Fruit fly (Drosophila melanogaster) whole organism, embryonic: Measurements from ENCODE around the gene CG42258.

Experiments
- Antp ChIP-seq: fragments of 200-800 bp; sonication (Bioruptor generic); optimal IDR thresholded peaks from 3 replicates; lab custom pipeline; 2016; ENCODE audit warnings: missing biosample characterization, missing genetic modification characterization
- Atf3 ChIP-seq: fragments of 200-800 bp; sonication (Bioruptor generic); optimal IDR thresholded peaks from 3 replicates; lab custom pipeline; 2016; ENCODE audit warnings: missing biosample characterization, missing genetic modification characterization
- Bgb ChIP-seq: fragments of 200-800 bp; sonication (Bioruptor generic); IDR thresholded peaks from 2 replicates; pipeline ENCODE4 v1.3.6; 2022; ENCODE audit warnings: missing biosample characterization, missing genetic modification characterization; ENCODE audit not compliant: partially characterized antibody
- CG10431 ChIP-seq: fragments of 200-800 bp; sonication (Bioruptor generic); optimal IDR thresholded peaks from 3 replicates; lab custom pipeline; 2018; ENCODE audit warnings: missing biosample characterization, mild to moderate bottlenecking, missing genetic modification characterization
- CG10654 ChIP-seq: fragments of 200-800 bp; sonication (Bioruptor generic); optimal IDR thresholded peaks from 2 replicates; lab custom pipeline; 2016; ENCODE audit warnings: missing biosample characterization, missing genetic modification characterization
- CG11247 ChIP-seq: fragments of 200-800 bp; sonication (Bioruptor generic); IDR thresholded peaks from 2 replicates; pipeline ENCODE4 v1.3.6; 2022; ENCODE audit warnings: missing biosample characterization, missing genetic modification characterization
- CG13894 ChIP-seq: fragments of 200-800 bp; sonication (Bioruptor generic); optimal IDR thresholded peaks from 3 replicates; lab custom pipeline; 2018; ENCODE audit warnings: missing biosample characterization, mild to moderate bottlenecking, missing genetic modification characterization, moderate library complexity
- CG18599 ChIP-seq: fragments of 200-800 bp; sonication (Bioruptor generic); optimal IDR thresholded peaks from 3 replicates; lab custom pipeline; 2017; ENCODE audit warnings: missing biosample characterization, missing genetic modification characterization, mild to moderate bottlenecking, moderate library complexity, missing genetic modification reagents
- CG18764 ChIP-seq: fragments of 200-800 bp; sonication (Bioruptor generic); optimal IDR thresholded peaks from 3 replicates; lab custom pipeline; 2016; ENCODE audit warnings: missing biosample characterization, missing genetic modification characterization
- CG2678 ChIP-seq: fragments of 200-800 bp; sonication (Bioruptor generic); optimal IDR thresholded peaks from 3 replicates; lab custom pipeline; 2019; ENCODE audit warnings: missing biosample characterization, mild to moderate bottlenecking, missing genetic modification characterization, moderate library complexity
- CG31365 ChIP-seq: fragments of 200-800 bp; sonication (Bioruptor generic); optimal IDR thresholded peaks from 2 replicates; lab custom pipeline; 2018; ENCODE audit warnings: missing biosample characterization, mild to moderate bottlenecking, missing genetic modification characterization
- CG32772 ChIP-seq: fragments of 200-800 bp; sonication (Bioruptor generic); IDR thresholded peaks from 2 replicates; pipeline ENCODE4 v1.3.6; 2022; ENCODE audit warnings: missing biosample characterization, missing genetic modification characterization
- CG6175 ChIP-seq: fragments of 200-800 bp; sonication (Bioruptor generic); IDR thresholded peaks from 3 replicates; pipeline ENCODE4 v1.3.6; 2022; ENCODE audit warnings: missing biosample characterization, missing genetic modification characterization
- CG6683 ChIP-seq: fragments of 200-800 bp; sonication (Bioruptor generic); optimal IDR thresholded peaks from 2 replicates; lab custom pipeline; 2017; ENCODE audit warnings: missing biosample characterization, mild to moderate bottlenecking, missing genetic modification characterization, missing genetic modification reagents
- CG6854 ChIP-seq: fragments of 200-800 bp; sonication (Bioruptor generic); optimal IDR thresholded peaks from 3 replicates; lab custom pipeline; 2017; ENCODE audit warnings: missing biosample characterization, mild to moderate bottlenecking, missing genetic modification characterization
- CG7271 ChIP-seq: fragments of 200-800 bp; sonication (Bioruptor generic); optimal IDR thresholded peaks from 2 replicates; lab custom pipeline; 2018; ENCODE audit warnings: missing biosample characterization, mild to moderate bottlenecking, missing genetic modification characterization, moderate library complexity
- CG8089 ChIP-seq: fragments of 200-800 bp; sonication (Bioruptor generic); optimal IDR thresholded peaks from 3 replicates; lab custom pipeline; 2016; ENCODE audit warnings: missing biosample characterization, missing genetic modification characterization
- CG8388 ChIP-seq: fragments of 200-800 bp; sonication (Bioruptor generic); optimal IDR thresholded peaks from 2 replicates; lab custom pipeline; 2019; ENCODE audit warnings: missing biosample characterization, mild to moderate bottlenecking, missing genetic modification characterization, moderate library complexity
- CG8765 ChIP-seq: fragments of 200-800 bp; sonication (Bioruptor generic); IDR thresholded peaks from 2 replicates; pipeline ENCODE4 v1.3.6; 2022; ENCODE audit warnings: missing biosample characterization, missing genetic modification characterization
- CkIIα-i1 ChIP-seq: fragments of 200-800 bp; sonication (Bioruptor generic); IDR thresholded peaks from 2 replicates; pipeline ENCODE4 v1.3.6; 2022; ENCODE audit warnings: missing biosample characterization, missing genetic modification characterization
- D19A ChIP-seq: fragments of 200-800 bp; optimal IDR thresholded peaks from 3 replicates; lab custom pipeline; 2019; ENCODE audit warnings: missing biosample characterization, mild to moderate bottlenecking, missing genetic modification characterization, moderate library complexity
- Dref ChIP-seq: fragments of 200-800 bp; sonication (Bioruptor generic); IDR thresholded peaks from 2 replicates; pipeline ENCODE4 v1.3.6; 2022; ENCODE audit warnings: missing biosample characterization, missing genetic modification characterization
- Ets97D ChIP-seq: fragments of 200-800 bp; sonication (Bioruptor generic); optimal IDR thresholded peaks from 3 replicates; lab custom pipeline; 2016; ENCODE audit warnings: missing biosample characterization, missing genetic modification characterization
- Gug ChIP-seq: fragments of 200-800 bp; sonication (Bioruptor generic); IDR thresholded peaks from 4 replicates; pipeline ENCODE4 v1.3.6; 2022; ENCODE audit warnings: missing biosample characterization, missing genetic modification characterization
- Hmx ChIP-seq: fragments of 200-800 bp; sonication (Bioruptor generic); optimal IDR thresholded peaks from 2 replicates; lab custom pipeline; 2016; ENCODE audit warnings: missing biosample characterization, missing genetic modification characterization
- Hr3 ChIP-seq: fragments of 200-800 bp; sonication (Bioruptor generic); optimal IDR thresholded peaks from 3 replicates; lab custom pipeline; 2016; ENCODE audit warnings: missing biosample characterization, missing genetic modification characterization
- Mad ChIP-seq: fragments of 200-800 bp; sonication (Bioruptor generic); optimal IDR thresholded peaks from 2 replicates; lab custom pipeline; 2016; ENCODE audit warnings: missing biosample characterization, missing genetic modification characterization
- Max ChIP-seq: fragments of 200-800 bp; sonication (Bioruptor generic); optimal IDR thresholded peaks from 2 replicates; lab custom pipeline; 2016; ENCODE audit warnings: missing biosample characterization, mild to moderate bottlenecking, missing genetic modification characterization
- Myb ChIP-seq: fragments of 200-800 bp; sonication (Bioruptor generic); optimal IDR thresholded peaks from 2 replicates; lab custom pipeline; 2016; ENCODE audit warnings: missing biosample characterization, missing genetic modification characterization
- Rfx ChIP-seq: fragments of 200-800 bp; sonication (Bioruptor generic); IDR thresholded peaks from 2 replicates; pipeline ENCODE4 v1.3.6; 2022; ENCODE audit warnings: missing biosample characterization, missing genetic modification characterization
- Taf1 ChIP-seq: fragments of 200-800 bp; sonication (Bioruptor generic); IDR thresholded peaks from 2 replicates; pipeline ENCODE4 v1.3.6; 2022; ENCODE audit warnings: missing biosample characterization, missing genetic modification characterization
- aop ChIP-seq: fragments of 200-800 bp; sonication (Bioruptor generic); IDR thresholded peaks from 2 replicates; pipeline ENCODE4 v1.3.6; 2022; ENCODE audit warnings: missing biosample characterization, missing genetic modification characterization
- bbx ChIP-seq: fragments of 200-800 bp; sonication (Bioruptor generic); IDR thresholded peaks from 2 replicates; pipeline ENCODE4 v1.3.6; 2022; ENCODE audit warnings: missing biosample characterization, missing genetic modification characterization; ENCODE audit not compliant: partially characterized antibody
- chif ChIP-seq, 2 experiments: fragments of 200-800 bp; sonication (Bioruptor generic); optimal IDR thresholded peaks; 3 replicates each; lab custom pipeline; 2016; ENCODE audit warnings: missing biosample characterization in 2 of 2, missing genetic modification characterization in 2 of 2
- chm ChIP-seq: fragments of 200-800 bp; sonication (Bioruptor generic); IDR thresholded peaks from 2 replicates; pipeline ENCODE4 v1.3.6; 2022; ENCODE audit warnings: missing biosample characterization, missing genetic modification characterization
- chn ChIP-seq: fragments of 200-800 bp; sonication (Bioruptor generic); optimal IDR thresholded peaks from 2 replicates; lab custom pipeline; 2016; ENCODE audit warnings: missing biosample characterization, missing genetic modification characterization
- dati ChIP-seq: fragments of 200-800 bp; sonication (Bioruptor generic); IDR thresholded peaks from 2 replicates; pipeline ENCODE4 v1.3.6; 2022; ENCODE audit warnings: missing biosample characterization, missing genetic modification characterization
- dpn ChIP-seq, 2 experiments: fragments of 200-800 bp; sonication (Bioruptor generic); optimal IDR thresholded peaks; 3 replicates each; lab custom pipeline; 2016; ENCODE audit warnings: missing biosample characterization in 2 of 2, missing genetic modification characterization in 2 of 2
- fd96Cb ChIP-seq: fragments of 200-800 bp; sonication (Bioruptor generic); optimal IDR thresholded peaks from 2 replicates; lab custom pipeline; 2018; ENCODE audit warnings: missing biosample characterization, mild to moderate bottlenecking, missing genetic modification characterization, moderate library complexity
- h ChIP-seq: fragments of >200 bp; optimal IDR thresholded peaks from 2 replicates; lab custom pipeline; 2017
- hb ChIP-seq: fragments of 200-800 bp; sonication (Bioruptor generic); IDR thresholded peaks from 3 replicates; pipeline ENCODE4 v1.3.6; 2022; ENCODE audit warnings: missing biosample characterization, missing genetic modification characterization; ENCODE audit not compliant: partially characterized antibody
- hbn ChIP-seq: fragments of 200-800 bp; sonication (Bioruptor generic); IDR thresholded peaks from 2 replicates; pipeline ENCODE4 v1.3.6; 2022; ENCODE audit warnings: missing biosample characterization, missing genetic modification characterization; ENCODE audit not compliant: partially characterized antibody
- lab ChIP-seq: fragments of 200-800 bp; sonication (Bioruptor generic); optimal IDR thresholded peaks from 3 replicates; lab custom pipeline; 2017; ENCODE audit warnings: missing biosample characterization, missing genetic modification characterization, mild to moderate bottlenecking, moderate library complexity, missing genetic modification reagents
- nmo ChIP-seq: fragments of 200-800 bp; sonication (Bioruptor generic); optimal IDR thresholded peaks from 2 replicates; lab custom pipeline; 2018; ENCODE audit warnings: missing biosample characterization, mild to moderate bottlenecking, missing genetic modification characterization, moderate library complexity
- otp ChIP-seq: fragments of 200-800 bp; sonication (Bioruptor generic); IDR thresholded peaks from 3 replicates; pipeline ENCODE4, ENCODE4 v1.3.6; 2022; ENCODE audit warnings: missing biosample characterization, missing genetic modification characterization
- psq ChIP-seq: fragments of 200-800 bp; sonication (Bioruptor generic); optimal IDR thresholded peaks from 2 replicates; lab custom pipeline; 2017; ENCODE audit warnings: missing biosample characterization, missing genetic modification characterization
- sens-2 ChIP-seq: fragments of 200-800 bp; sonication (Bioruptor generic); IDR thresholded peaks from 2 replicates; pipeline ENCODE4 v1.3.6; 2022; ENCODE audit warnings: missing biosample characterization, missing genetic modification characterization
- slou ChIP-seq: fragments of 200-800 bp; sonication (Bioruptor generic); optimal IDR thresholded peaks from 3 replicates; lab custom pipeline; 2016; ENCODE audit warnings: missing biosample characterization, missing genetic modification characterization
- sob ChIP-seq: fragments of 200-800 bp; sonication (Bioruptor generic); IDR thresholded peaks from 2 replicates; pipeline ENCODE4 v1.3.6; 2022; ENCODE audit warnings: missing biosample characterization, missing genetic modification characterization
- zen ChIP-seq: fragments of 200-800 bp; sonication (Bioruptor generic); optimal IDR thresholded peaks from 3 replicates; lab custom pipeline; 2018; ENCODE audit warnings: missing biosample characterization, mild to moderate bottlenecking, missing genetic modification characterization, moderate library complexity

CG42258 gene

DNA sequence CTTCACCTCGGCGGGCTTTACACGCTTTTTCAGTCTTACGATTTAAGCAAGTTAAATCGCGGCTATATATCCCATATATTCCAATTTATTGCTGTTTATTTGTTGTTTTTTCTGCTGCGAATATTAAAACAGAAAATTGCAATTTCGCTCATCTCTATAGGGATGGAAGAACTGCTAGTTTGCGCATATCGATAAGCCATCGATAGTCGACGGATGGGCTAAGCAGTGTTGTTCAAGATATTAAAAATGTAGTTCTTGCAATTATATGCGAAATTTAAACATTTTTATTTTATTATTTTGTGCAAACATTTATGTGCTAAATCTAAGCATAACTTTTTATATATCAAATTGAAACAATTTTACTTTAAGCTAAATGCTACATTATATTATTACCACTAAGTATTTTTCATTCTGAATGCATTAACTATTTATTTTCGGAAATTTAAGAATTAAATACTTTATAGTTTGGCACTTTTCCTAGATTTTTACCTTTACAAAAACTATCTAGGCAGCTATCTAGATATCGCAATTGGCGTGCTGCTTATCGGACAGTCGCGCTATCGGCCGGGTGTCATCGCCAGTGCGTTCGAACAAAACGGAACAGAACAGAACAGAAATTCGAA lies at the start of gene CG42258, which contains the start of gene Rab40 (continued):
- no peak for TF ChIP-seq zen (tag; lab: Kevin White, UChicago)
- TF ChIP-seq CG18599 (GFP tag; lab: Kevin White, UChicago), result peak; percentile 29
- peak; percentile 48 for TF ChIP-seq nmo (GFP tag; lab: Kevin White, UChicago)
- TF ChIP-seq lab, result peak; percentile 43
- peak; percentile 16 for TF ChIP-seq Max
- peak; percentile 21 for TF ChIP-seq slou (GFP tag; lab: Kevin White, UChicago)
- TF ChIP-seq CG13894 (tag; lab: Kevin White, UChicago), result peak; percentile 32
- TF ChIP-seq Antp (GFP tag; lab: Kevin White, UChicago), result peak; percentile 30
- TF ChIP-seq D19A, result no peak
- peak; percentile 49; the same call in 1 of the 2 replicates for TF ChIP-seq Bgb (GFP tag; lab: Robert Waterston, UW)
- TF ChIP-seq CG10654 (GFP tag; lab: Kevin White, UChicago), result peak; percentile 19
- no peak for TF ChIP-seq dati (GFP tag; lab: Robert Waterston, UW)
- TF ChIP-seq Rfx (GFP tag; lab: Robert Waterston, UW), result peak; percentile 47
- peak in 1 of 2 experiments; percentile 60 for TF ChIP-seq chif (GFP tag; optimal IDR thresholded peaks at IDR 0.05; lab: Kevin White, UChicago)
- no peak for TF ChIP-seq h
- peak; percentile 19 for TF ChIP-seq CG18764
- peak; percentile 39 for TF ChIP-seq Ets97D (GFP tag; lab: Kevin White, UChicago)
- TF ChIP-seq CG6683 (GFP tag; lab: Kevin White, UChicago), result no peak
- peak; percentile 24 for TF ChIP-seq Myb (GFP tag; lab: Kevin White, UChicago)
- peak; percentile 46 for TF ChIP-seq chn
- TF ChIP-seq fd96Cb (tag; lab: Kevin White, UChicago), result peak; percentile 21
- peak; percentile 57 for TF ChIP-seq Hr3 (GFP tag; lab: Kevin White, UChicago)
- TF ChIP-seq CG6175 (GFP tag; lab: Robert Waterston, UW), result no peak
- TF ChIP-seq Gug, result peak; percentile 38; the same call in 1 of the 4 replicates
- no peak for TF ChIP-seq sob (GFP tag; lab: Robert Waterston, UW)
- peak; percentile 47 for TF ChIP-seq bbx (GFP tag; lab: Robert Waterston, UW)
- no peak for TF ChIP-seq otp (GFP tag; lab: Robert Waterston, UW)
- no peak for TF ChIP-seq CG7271 (tag; lab: Kevin White, UChicago)
- TF ChIP-seq CG32772 (GFP tag; lab: Robert Waterston, UW), result no peak
- TF ChIP-seq Mad (GFP tag; lab: Kevin White, UChicago), result peak; percentile 9
- peak; percentile 56 for TF ChIP-seq hbn (GFP tag; lab: Robert Waterston, UW)
- peak; percentile 17 for TF ChIP-seq CG8089 (GFP tag; lab: Kevin White, UChicago)
- TF ChIP-seq CG10431, result no peak
- TF ChIP-seq sens-2 (GFP tag; lab: Robert Waterston, UW), result 0 out of 2 replicates have a peak, but pooled peaks have one; percentile 37
- peak; percentile 35 for TF ChIP-seq CG2678 (tag; lab: Kevin White, UChicago)
- no peak for TF ChIP-seq Taf1 (GFP tag; lab: Robert Waterston, UW)
- TF ChIP-seq CG6854 (GFP tag; lab: Kevin White, UChicago), result no peak
- TF ChIP-seq CG8388 (GFP tag; lab: Kevin White, UChicago), result peak; percentile 3
- TF ChIP-seq CG8765, result no peak
- TF ChIP-seq chm, result 0 out of 2 replicates have a peak, but pooled peaks have one; percentile 25
- no peak for TF ChIP-seq hb
- no peak for TF ChIP-seq aop (GFP tag; lab: Robert Waterston, UW)
- TF ChIP-seq Atf3, result peak; percentile 33
- TF ChIP-seq CkIIα-i1 (GFP tag; lab: Robert Waterston, UW), result no peak
- peak; percentile 65 for TF ChIP-seq Dref (GFP tag; lab: Robert Waterston, UW)
- TF ChIP-seq CG11247, result 0 out of 2 replicates have a peak, but pooled peaks have one; percentile 12
- no peak for TF ChIP-seq CG31365
- TF ChIP-seq dpn (GFP tag; optimal IDR thresholded peaks at IDR 0.05; lab: Kevin White, UChicago), result peak; percentile 28 to 43
- peak; percentile 3 for TF ChIP-seq Hmx (GFP tag; lab: Kevin White, UChicago)
- no peak for TF ChIP-seq psq
